Worm (Caenorhabditis elegans): ENCODE measurements around the gene nhr-177.

DNA sequence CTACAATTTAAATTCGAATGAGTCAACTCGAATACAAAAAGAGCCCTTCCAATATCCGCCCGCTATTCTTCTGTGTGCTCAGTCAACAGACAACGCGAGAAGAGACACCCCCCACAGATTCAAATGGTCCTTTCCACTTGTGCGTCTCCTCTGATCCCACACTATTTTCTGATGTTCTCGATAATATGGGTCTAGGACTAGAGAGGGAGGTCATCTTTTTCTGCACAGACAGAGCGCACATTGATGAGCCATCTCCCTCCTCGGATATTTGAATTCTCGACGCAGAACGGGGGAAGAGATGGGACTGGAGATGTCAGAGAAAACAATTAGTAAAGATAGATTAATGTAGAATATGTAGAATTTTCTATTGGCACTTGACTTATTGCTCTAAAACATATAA, 39.4 kb upstream of the nhr-177 start:
- TF ChIP-seq Y75B8A.6 (GFP tag; IDR thresholded peaks at IDR 0.05) = no peak
- no peak for TF ChIP-seq pha-4 (GFP tag; IDR thresholded peaks at IDR 0.05)
- no peak for TF ChIP-seq pha-4 (tag; optimal IDR thresholded peaks at IDR 0.05)
- TF ChIP-seq dpl-1 (GFP tag; optimal IDR thresholded peaks at IDR 0.05) = no peak
- TF ChIP-seq unc-39 (tag; optimal IDR thresholded peaks at IDR 0.05) = no peak
- TF ChIP-seq ZK546.5 (tag; optimal IDR thresholded peaks at IDR 0.05) = no peak
- TF ChIP-seq ceh-44 (GFP tag; IDR thresholded peaks at IDR 0.05) = no peak
- no peak for TF ChIP-seq snpc-4 (tag; optimal IDR thresholded peaks at IDR 0.05)
- no peak for TF ChIP-seq zip-2 (tag; optimal IDR thresholded peaks at IDR 0.05)
- TF ChIP-seq ama-1 (optimal IDR thresholded peaks at IDR 0.05) = no peak

All from whole organism, L4 larva.